Fruit fly (Drosophila melanogaster): Measurements from ENCODE around the gene Nufip.
A peak's percentile ranks its signal among the peaks of the same experiment; 100 is the strongest.

Gene Nufip

dm6 chr3L:18786427-18787104 lies 38.4 kb upstream of the Nufip start:
- TF ChIP-seq tio (GFP tag; optimal IDR thresholded peaks at IDR 0.05) (peak; percentile 67), D19B (GFP tag; optimal IDR thresholded peaks at IDR 0.05) (peak; percentile 44), CG18476 (GFP tag; optimal IDR thresholded peaks at IDR 0.05) (peak; percentile 66), her (GFP tag; optimal IDR thresholded peaks at IDR 0.05) (peak; percentile 12), zfh2 (GFP tag; optimal IDR thresholded peaks at IDR 0.05) (peak; percentile 9), sisA (GFP tag; IDR thresholded peaks at IDR 0.05) (peak; percentile 53; the same call in 1 of the 2 replicates), hkb (optimal IDR thresholded peaks at IDR 0.05) (no peak), hkb (GFP tag; IDR thresholded peaks at IDR 0.05) (peak; percentile 42), Pdp1 (GFP tag; optimal IDR thresholded peaks at IDR 0.05) (peak; percentile 57 to 73), CG14965 (GFP tag; optimal IDR thresholded peaks at IDR 0.05; ENCODE audit: borderline replicate concordance) (no peak), CG30431 (GFP tag; optimal IDR thresholded peaks at IDR 0.05) (no peak), cato (GFP tag; optimal IDR thresholded peaks at IDR 0.05; ENCODE audit: borderline replicate concordance) (peak; percentile 57), tup (GFP tag; optimal IDR thresholded peaks at IDR 0.05) (no peak), Antp (GFP tag; optimal IDR thresholded peaks at IDR 0.05) (peak; percentile 7), CG10147 (GFP tag; optimal IDR thresholded peaks at IDR 0.05) (peak; percentile 73), bigmax (GFP tag; optimal IDR thresholded peaks at IDR 0.05) (peak; percentile 85), dysf (GFP tag; IDR thresholded peaks at IDR 0.05) (peak; percentile 77; the same call in 2 of the 3 replicates), CG8281 (tag; optimal IDR thresholded peaks at IDR 0.05) (no peak), Elba2 (GFP tag; optimal IDR thresholded peaks at IDR 0.05) (no peak), CG3995 (GFP tag; optimal IDR thresholded peaks at IDR 0.05) (no peak), CG16815 (GFP tag; optimal IDR thresholded peaks at IDR 0.05) (no peak), chinmo (GFP tag; IDR thresholded peaks at IDR 0.05; ENCODE audit: partially characterized antibody) (peak; percentile 97), dmrt11E (tag; optimal IDR thresholded peaks at IDR 0.05) (no peak), CG10565 (GFP tag; optimal IDR thresholded peaks at IDR 0.05) (no peak), tgo (GFP tag; IDR thresholded peaks at IDR 0.05) (peak; percentile 66; the same call in 2 of the 3 replicates), croc (GFP tag; conservative IDR thresholded peaks at IDR 0.05) (no peak), Oaz (GFP tag; IDR thresholded peaks at IDR 0.05) (no peak), HLH3B (GFP tag; IDR thresholded peaks at IDR 0.05) (peak; percentile 29), lab (GFP tag; optimal IDR thresholded peaks at IDR 0.05) (peak; percentile 67), wor (GFP tag; IDR thresholded peaks at IDR 0.05) (peak; percentile 56), trh (GFP tag; optimal IDR thresholded peaks at IDR 0.05) (no peak), fd102C (GFP tag; optimal IDR thresholded peaks at IDR 0.05) (no peak), CG10267 (tag; optimal IDR thresholded peaks at IDR 0.05) (peak; percentile 46), CG2116 (GFP tag; optimal IDR thresholded peaks at IDR 0.05) (peak; percentile 32), bcd (GFP tag; optimal IDR thresholded peaks at IDR 0.05) (peak; percentile 60), HmgD (GFP tag; optimal IDR thresholded peaks at IDR 0.05) (no peak), CG15073 (GFP tag; optimal IDR thresholded peaks at IDR 0.05) (no peak), C15 (GFP tag; IDR thresholded peaks at IDR 0.05) (no peak), Aef1 (GFP tag; IDR thresholded peaks at IDR 0.05) (peak; percentile 25; the same call in 1 of the 3 replicates), Fer1 (GFP tag; optimal IDR thresholded peaks at IDR 0.05) (peak; percentile 42), CG7745 (tag; optimal IDR thresholded peaks at IDR 0.05) (no peak), CG11696 (GFP tag; IDR thresholded peaks at IDR 0.05) (peak; percentile 46; the same call in 1 of the 2 replicates), CG13894 (tag; optimal IDR thresholded peaks at IDR 0.05) (peak; percentile 9), CG11085 (GFP tag; IDR thresholded peaks at IDR 0.05) (no peak), Hr78 (GFP tag; optimal IDR thresholded peaks at IDR 0.05) (peak in 1 of 2 experiments; percentile 25), jumu (GFP tag; optimal IDR thresholded peaks at IDR 0.05) (no peak), ssp (GFP tag; IDR thresholded peaks at IDR 0.05) (0 out of 2 replicates have a peak, but pooled peaks have one; percentile 8), gem (tag; optimal IDR thresholded peaks at IDR 0.05) (peak; percentile 87), Sry-δ (GFP tag; optimal IDR thresholded peaks at IDR 0.05) (no peak)

Data from whole organism, embryonic.